Fruit fly (Drosophila melanogaster) whole organism, adult: Measurements from ENCODE around the gene Ddrgk1.

Source experiments
- bab1 ChIP-seq: fragments of 200-800 bp; sonication (Bioruptor generic); optimal IDR thresholded peaks from 3 replicates; lab custom pipeline; 2019; ENCODE audit warnings: missing biosample characterization, mild to moderate bottlenecking, missing genetic modification characterization, moderate library complexity
- ovo ChIP-seq: fragments of 200-800 bp; sonication (Bioruptor generic); optimal IDR thresholded peaks from 2 replicates; lab custom pipeline; 2016; ENCODE audit warnings: missing biosample characterization, missing genetic modification characterization

Ddrgk1 gene

dm6 chr3R:21263177-21263576 is 48.3 kb downstream of the Ddrgk1 start:
- TF ChIP-seq ovo (GFP tag; lab: Kevin White, UChicago) (no peak), bab1 (GFP tag; lab: Kevin White, UChicago) (peak; percentile 1)
